Worm (Caenorhabditis elegans) whole organism, L2 larva: ENCODE measurements around the gene ugt-62.

Experiments
- R02D3.7 ChIP-seq: fragments of 150-350 bp; optimal IDR thresholded peaks from 2 replicates; lab custom pipeline; 2014; ENCODE audit warnings: missing biosample characterization, missing genetic modification characterization
- Y55F3AM.14 ChIP-seq: fragments of 200-800 bp; sonication (Bioruptor generic); optimal IDR thresholded peaks from 2 replicates; lab custom pipeline; 2018; ENCODE audit warnings: mild to moderate bottlenecking, missing genetic modification characterization, missing compliant biosample characterization
- aly-2 ChIP-seq: fragments of 150-350 bp; optimal IDR thresholded peaks from 2 replicates; lab custom pipeline; 2014; ENCODE audit warnings: missing biosample characterization, missing genetic modification characterization
- ama-1 ChIP-seq: fragments of 150-350 bp; optimal IDR thresholded peaks from 2 replicates; lab custom pipeline; 2018; ENCODE audit warnings: inconsistent platforms
- ceh-16 ChIP-seq: fragments of 150-350 bp; optimal IDR thresholded peaks from 2 replicates; lab custom pipeline; 2014; ENCODE audit warnings: missing biosample characterization, missing genetic modification characterization
- elt-1 ChIP-seq: fragments of 150-350 bp; optimal IDR thresholded peaks from 2 replicates; lab custom pipeline; 2014; ENCODE audit warnings: missing biosample characterization, missing genetic modification characterization
- elt-3 ChIP-seq: sonication (generic microtip); optimal IDR thresholded peaks from 2 replicates; lab custom pipeline; 2017; ENCODE audit warnings: missing biosample characterization, missing genetic modification characterization
- gmeb-1 ChIP-seq: fragments of 150-350 bp; optimal IDR thresholded peaks from 2 replicates; lab custom pipeline; 2014; ENCODE audit warnings: missing biosample characterization, missing genetic modification characterization
- lin-11 ChIP-seq: fragments of 150-350 bp; sonication (generic microtip); optimal IDR thresholded peaks from 2 replicates; lab custom pipeline; 2014; ENCODE audit warnings: missing biosample characterization, missing genetic modification characterization, inconsistent platforms, mixed read lengths
- lin-13 ChIP-seq: fragments of 150-350 bp; optimal IDR thresholded peaks from 2 replicates; lab custom pipeline; 2014; ENCODE audit warnings: missing biosample characterization, missing genetic modification reagents, missing genetic modification characterization
- lsy-2 ChIP-seq, 2 experiments: fragments of 150-350 bp in 1 of 2; sonication (generic microtip) in 1 of 2; optimal IDR thresholded peaks; 2 replicates each; lab custom pipeline; 2014 to 2017; ENCODE audit warnings: missing biosample characterization in 2 of 2, missing genetic modification characterization in 2 of 2
- mab-5 ChIP-seq: fragments of 150-350 bp; optimal IDR thresholded peaks from 2 replicates; lab custom pipeline; 2014; ENCODE audit warnings: missing biosample characterization, missing genetic modification characterization
- mbf-1 ChIP-seq: sonication (generic microtip); optimal IDR thresholded peaks from 2 replicates; lab custom pipeline; 2017; ENCODE audit warnings: missing biosample characterization, missing genetic modification characterization
- mdl-1 ChIP-seq, 2 experiments: fragments of 150-350 bp in 1 of 2; sonication (generic microtip) in 1 of 2; optimal IDR thresholded peaks; 2 replicates each; lab custom pipeline; 2017; ENCODE audit warnings: missing biosample characterization in 2 of 2, missing genetic modification characterization in 2 of 2
- nhr-10 ChIP-seq: sonication (generic microtip); optimal IDR thresholded peaks from 2 replicates; lab custom pipeline; 2017; ENCODE audit warnings: missing biosample characterization, missing genetic modification characterization
- nhr-11 ChIP-seq: fragments of 150-350 bp; optimal IDR thresholded peaks from 2 replicates; lab custom pipeline; 2014; ENCODE audit warnings: missing biosample characterization, missing genetic modification characterization
- nhr-12 ChIP-seq: fragments of 150-350 bp; optimal IDR thresholded peaks from 2 replicates; lab custom pipeline; 2014; ENCODE audit warnings: missing biosample characterization, missing genetic modification characterization
- nhr-129 ChIP-seq: fragments of 150-350 bp; optimal IDR thresholded peaks from 2 replicates; lab custom pipeline; 2014; ENCODE audit warnings: missing biosample characterization, missing genetic modification characterization
- nhr-21 ChIP-seq: fragments of 150-350 bp; optimal IDR thresholded peaks from 2 replicates; lab custom pipeline; 2014; ENCODE audit warnings: missing biosample characterization, missing genetic modification characterization
- nhr-23 ChIP-seq: fragments of 150-350 bp; optimal IDR thresholded peaks from 2 replicates; lab custom pipeline; 2014; ENCODE audit warnings: missing biosample characterization, missing genetic modification reagents, missing genetic modification characterization
- nhr-237 ChIP-seq: fragments of 150-350 bp; optimal IDR thresholded peaks from 2 replicates; lab custom pipeline; 2014; ENCODE audit warnings: missing biosample characterization, missing genetic modification characterization
- nhr-25 ChIP-seq: fragments of 150-350 bp; sonication (generic microtip); optimal IDR thresholded peaks from 3 replicates; lab custom pipeline; 2014; ENCODE audit warnings: missing biosample characterization, missing genetic modification characterization
- nhr-77 ChIP-seq: fragments of 150-350 bp; optimal IDR thresholded peaks from 2 replicates; lab custom pipeline; 2014; ENCODE audit warnings: missing biosample characterization, missing genetic modification characterization
- peb-1 ChIP-seq: fragments of 150-350 bp; optimal IDR thresholded peaks from 2 replicates; lab custom pipeline; 2014; ENCODE audit warnings: missing biosample characterization, missing genetic modification characterization
- sma-9 ChIP-seq, 2 experiments: fragments of 150-350 bp in 1 of 2; sonication (generic microtip) in 1 of 2; optimal IDR thresholded peaks; 2 replicates each; lab custom pipeline; 2014 to 2016; ENCODE audit warnings: missing genetic modification characterization in 2 of 2, mild to moderate bottlenecking in 1 of 2, missing biosample characterization in 1 of 2, missing compliant biosample characterization in 1 of 2, missing genetic modification reagents in 1 of 2, moderate library complexity in 1 of 2
- snpc-4 ChIP-seq: fragments of 150-350 bp; optimal IDR thresholded peaks from 2 replicates; lab custom pipeline; 2014; ENCODE audit warnings: missing biosample characterization, missing genetic modification characterization
- unc-55 ChIP-seq: fragments of 150-350 bp; sonication (generic microtip); optimal IDR thresholded peaks from 3 replicates; lab custom pipeline; 2014; ENCODE audit warnings: missing biosample characterization, missing genetic modification reagents, missing genetic modification characterization
- unc-62 ChIP-seq: fragments of 150-350 bp; optimal IDR thresholded peaks from 2 replicates; lab custom pipeline; 2014; ENCODE audit warnings: missing biosample characterization, missing genetic modification reagents, missing genetic modification characterization
- ztf-11 ChIP-seq: sonication (generic microtip); optimal IDR thresholded peaks from 2 replicates; lab custom pipeline; 2017; ENCODE audit warnings: missing biosample characterization, missing genetic modification characterization
- ztf-4 ChIP-seq: fragments of 150-350 bp; optimal IDR thresholded peaks from 2 replicates; lab custom pipeline; 2014; ENCODE audit warnings: missing biosample characterization, missing genetic modification characterization

The ugt-62 gene

ce11 chrIII:4530968-4531367 lies 9.5 kb downstream of the ugt-62 start:
- TF ChIP-seq aly-2 (tag; lab: Kevin White, UChicago): no peak
- TF ChIP-seq nhr-237 (tag; lab: Kevin White, UChicago): no peak
- TF ChIP-seq unc-55: no peak
- TF ChIP-seq ama-1 (lab: Kevin White, UChicago): no peak
- no peak for TF ChIP-seq nhr-12 (tag; lab: Kevin White, UChicago)
- TF ChIP-seq nhr-77 (tag; lab: Kevin White, UChicago): no peak
- no peak for TF ChIP-seq peb-1 (tag; lab: Kevin White, UChicago)
- no peak for TF ChIP-seq elt-3 (tag; lab: Kevin White, UChicago)
- no peak for TF ChIP-seq gmeb-1 (tag; lab: Kevin White, UChicago)
- no peak for TF ChIP-seq nhr-23 (tag; lab: Kevin White, UChicago)
- no peak for TF ChIP-seq ztf-4 (tag; lab: Kevin White, UChicago)
- TF ChIP-seq nhr-11 (tag; lab: Kevin White, UChicago): no peak
- no peak for TF ChIP-seq mbf-1 (tag; lab: Kevin White, UChicago)
- no peak for TF ChIP-seq nhr-129 (tag; lab: Kevin White, UChicago)
- no peak for TF ChIP-seq ztf-11
- TF ChIP-seq ceh-16 (tag; lab: Kevin White, UChicago): no peak
- no peak for TF ChIP-seq lin-13
- TF ChIP-seq, all 48 proteins: peak for 0

- TF ChIP-seq unc-62: no peak
- TF ChIP-seq nhr-12 (tag; lab: Kevin White, UChicago): no peak
These were observed 14.4 kb downstream of the ugt-62 start for ce11 chrIII:4525998-4526397.

- TF ChIP-seq lsy-2 (tag; optimal IDR thresholded peaks at IDR 0.05; lab: Kevin White, UChicago) (no peak), ztf-11 (no peak), nhr-21 (tag; lab: Kevin White, UChicago) (no peak), mbf-1 (tag; lab: Kevin White, UChicago) (no peak), lin-11 (no peak), mdl-1 (tag; optimal IDR thresholded peaks at IDR 0.05; lab: Kevin White, UChicago) (no peak), Y55F3AM.14 (GFP tag; lab: Kevin White, UChicago) (no peak)
These were observed 16.4 kb downstream of the ugt-62 start for ce11 chrIII:4524071-4524470.

ce11 chrIII:4523411-4523810 lies 17.0 kb downstream of the ugt-62 start:
- TF ChIP-seq nhr-10: no peak
- peak; percentile 0 for TF ChIP-seq mab-5 (tag; lab: Kevin White, UChicago)

ce11 chrIII:4520057-4520456 lies 20.4 kb downstream of the ugt-62 start, which contains the start of gene cdh-4:
Gene cdh-4 (plus strand): TSS chrIII:4520357.
- TF ChIP-seq lin-11 (no peak), snpc-4 (no peak), unc-55 (no peak), elt-1 (no peak), mbf-1 (tag; lab: Kevin White, UChicago) (no peak), ama-1 (lab: Kevin White, UChicago) (no peak), elt-3 (tag; lab: Kevin White, UChicago) (no peak)

- TF ChIP-seq mdl-1 (tag; optimal IDR thresholded peaks at IDR 0.05; lab: Kevin White, UChicago): no peak
These were observed 21.0 kb downstream of the ugt-62 start for ce11 chrIII:4519410-4519809.

- TF ChIP-seq elt-1 (no peak), mdl-1 (tag; optimal IDR thresholded peaks at IDR 0.05; lab: Kevin White, UChicago) (no peak), nhr-10 (no peak), R02D3.7 (tag; lab: Kevin White, UChicago) (no peak), elt-3 (tag; lab: Kevin White, UChicago) (no peak), nhr-25 (no peak), nhr-129 (tag; lab: Kevin White, UChicago) (no peak), sma-9 (GFP tag; optimal IDR thresholded peaks at IDR 0.05; lab: Kevin White, UChicago) (no peak), sma-9 (tag; optimal IDR thresholded peaks at IDR 0.05; lab: Kevin White, UChicago) (no peak), mab-5 (tag; lab: Kevin White, UChicago) (no peak)
These were observed 22.6 kb downstream of the ugt-62 start for ce11 chrIII:4517781-4518180.
